Worm (Caenorhabditis elegans) whole organism, early embryonic: Measurements from ENCODE around the gene F55C12.2.

ENCODE experiments used
- B0310.2 ChIP-seq: sonication (generic microtip); optimal IDR thresholded peaks from 2 replicates; lab custom pipeline; 2016; ENCODE audit warnings: mild to moderate bottlenecking, missing genetic modification characterization, missing compliant biosample characterization
- F13C5.2 ChIP-seq: sonication (generic microtip); optimal IDR thresholded peaks from 2 replicates; lab custom pipeline; 2017; ENCODE audit warnings: mild to moderate bottlenecking, missing genetic modification characterization, inconsistent platforms, missing compliant biosample characterization
- aly-1 ChIP-seq: sonication (generic microtip); optimal IDR thresholded peaks from 2 replicates; lab custom pipeline; 2016; ENCODE audit warnings: missing genetic modification characterization, missing compliant biosample characterization
- ama-1 ChIP-seq: fragments of 150-350 bp; optimal IDR thresholded peaks from 2 replicates; lab custom pipeline; 2014
- ceh-13 ChIP-seq: fragments of 200-800 bp; sonication (Bioruptor generic); optimal IDR thresholded peaks from 2 replicates; lab custom pipeline; 2018; ENCODE audit warnings: mild to moderate bottlenecking, missing genetic modification characterization, missing compliant biosample characterization
- ceh-36 ChIP-seq: sonication (generic microtip); optimal IDR thresholded peaks from 2 replicates; lab custom pipeline; 2016; ENCODE audit warnings: missing genetic modification characterization, inconsistent platforms, missing compliant biosample characterization
- ets-7 ChIP-seq: sonication (generic microtip); optimal IDR thresholded peaks from 2 replicates; lab custom pipeline; 2016; ENCODE audit warnings: missing genotype, missing genetic modification characterization, missing compliant biosample characterization
- flt-1 ChIP-seq: fragments of 200-800 bp; sonication (Bioruptor generic); IDR thresholded peaks from 2 replicates; pipeline ENCODE4 v1.3.6; 2022; ENCODE audit warnings: missing genetic modification characterization, missing compliant biosample characterization
- hmbx-1 ChIP-seq: sonication (generic microtip); optimal IDR thresholded peaks from 2 replicates; lab custom pipeline; 2016; ENCODE audit warnings: mild to moderate bottlenecking, missing genetic modification characterization, missing compliant biosample characterization
- hmg-4 ChIP-seq: fragments of 200-800 bp; sonication (Bioruptor generic); optimal IDR thresholded peaks from 2 replicates; lab custom pipeline; 2018; ENCODE audit warnings: mild to moderate bottlenecking, missing genetic modification characterization, missing compliant biosample characterization
- hnd-1 ChIP-seq: sonication (generic microtip); optimal IDR thresholded peaks from 2 replicates; lab custom pipeline; 2016; ENCODE audit warnings: missing genetic modification characterization, missing compliant biosample characterization
- pes-1 ChIP-seq: fragments of 200-800 bp; sonication (Bioruptor generic); IDR thresholded peaks from 2 replicates; pipeline ENCODE4 v1.3.6; 2022; ENCODE audit warnings: missing genetic modification reagents, missing genetic modification characterization, missing compliant biosample characterization
- scrt-1 ChIP-seq: fragments of 200-800 bp; sonication (Bioruptor generic); IDR thresholded peaks from 2 replicates; pipeline ENCODE4 v1.3.6; 2022; ENCODE audit warnings: missing genetic modification characterization, missing compliant biosample characterization
- sea-1 ChIP-seq: fragments of 200-800 bp; sonication (Bioruptor generic); conservative IDR thresholded peaks from 2 replicates; pipeline ENCODE4 v1.3.6; 2022; ENCODE audit warnings: missing genetic modification characterization, missing compliant biosample characterization
- tbx-11 ChIP-seq: fragments of 200-800 bp; sonication (Bioruptor generic); IDR thresholded peaks from 2 replicates; pipeline ENCODE4 v1.3.6; 2022; ENCODE audit warnings: missing genetic modification characterization, missing compliant biosample characterization
- tbx-37 ChIP-seq: fragments of 200-800 bp; sonication (Bioruptor generic); conservative IDR thresholded peaks from 2 replicates; pipeline ENCODE4 v1.3.6; 2022; ENCODE audit warnings: missing genetic modification reagents, missing genetic modification characterization, missing compliant biosample characterization
- tra-4 ChIP-seq: sonication (generic microtip); optimal IDR thresholded peaks from 2 replicates; lab custom pipeline; 2017; ENCODE audit warnings: missing genetic modification characterization, missing compliant biosample characterization

F55C12.2 gene

ce11 chrII:5921620-5922019 lies 45.0 kb downstream of the F55C12.2 start, which contains the start of gene vrk-1:
Gene vrk-1, plus strand, starts transcription at chrII:5921967.
- no peak for TF ChIP-seq ceh-13 (GFP tag; lab: Kevin White, UChicago)
- no peak for TF ChIP-seq scrt-1 (GFP tag; lab: Robert Waterston, UW)
- TF ChIP-seq pes-1, result no peak
- TF ChIP-seq tra-4, result no peak
- no peak for TF ChIP-seq ets-7
- TF ChIP-seq tbx-11, result no peak
- no peak for TF ChIP-seq flt-1
- TF ChIP-seq tbx-37 (GFP tag; lab: Robert Waterston, UW), result no peak
- no peak for TF ChIP-seq aly-1
- TF ChIP-seq hmbx-1 (tag; lab: Kevin White, UChicago), result no peak
- TF ChIP-seq B0310.2 (tag; lab: Kevin White, UChicago), result no peak
- no peak for TF ChIP-seq ceh-36
- no peak for TF ChIP-seq hnd-1 (tag; lab: Kevin White, UChicago)
- no peak for TF ChIP-seq F13C5.2
- TF ChIP-seq hmg-4 (GFP tag; lab: Kevin White, UChicago), result no peak
- TF ChIP-seq ama-1 (lab: Kevin White, UChicago), result no peak
- no peak for TF ChIP-seq sea-1
